Worm (Caenorhabditis elegans) whole organism, late embryonic: ENCODE data around the gene R09A1.3.

Experiments
- C08G9.2 ChIP-seq: sonication (generic microtip); optimal IDR thresholded peaks from 2 replicates; lab custom pipeline; 2016; ENCODE audit warnings: mild to moderate bottlenecking, missing genetic modification characterization, moderate library complexity, missing compliant biosample characterization
- C38D4.7 ChIP-seq: fragments of 200-800 bp; sonication (Bioruptor generic); optimal IDR thresholded peaks from 2 replicates; lab custom pipeline; 2018; ENCODE audit warnings: mild to moderate bottlenecking, missing genetic modification characterization, moderate library complexity, missing compliant biosample characterization
- K02D7.2 ChIP-seq: sonication (generic microtip); optimal IDR thresholded peaks from 2 replicates; lab custom pipeline; 2017; ENCODE audit warnings: mild to moderate bottlenecking, missing genetic modification characterization, missing compliant biosample characterization
- K09A11.1 ChIP-seq: sonication (generic microtip); optimal IDR thresholded peaks from 2 replicates; lab custom pipeline; 2017; ENCODE audit warnings: antibody characterized with exemption, mild to moderate bottlenecking, missing genetic modification characterization, missing compliant biosample characterization; ENCODE audit not compliant: insufficient read depth
- Y22D7AL.16 ChIP-seq: sonication (generic microtip); optimal IDR thresholded peaks from 2 replicates; lab custom pipeline; 2016; ENCODE audit warnings: missing genetic modification characterization, missing compliant biosample characterization
- ama-1 ChIP-seq: fragments of 150-350 bp; optimal IDR thresholded peaks from 2 replicates; lab custom pipeline; 2014
- ceh-14 ChIP-seq: sonication (generic microtip); optimal IDR thresholded peaks from 2 replicates; lab custom pipeline; 2016; ENCODE audit warnings: missing genotype, missing genetic modification characterization, missing compliant biosample characterization
- ceh-18 ChIP-seq: sonication (generic microtip); optimal IDR thresholded peaks from 2 replicates; lab custom pipeline; 2016; ENCODE audit warnings: missing genetic modification characterization, missing compliant biosample characterization
- ceh-19 ChIP-seq: fragments of 200-800 bp; sonication (Bioruptor generic); optimal IDR thresholded peaks from 2 replicates; lab custom pipeline; 2018; ENCODE audit warnings: mild to moderate bottlenecking, missing genetic modification characterization, missing compliant biosample characterization
- ceh-22 ChIP-seq: sonication (generic microtip); optimal IDR thresholded peaks from 2 replicates; lab custom pipeline; 2017; ENCODE audit warnings: missing biosample characterization, missing genetic modification characterization
- ceh-24 ChIP-seq: sonication (generic microtip); optimal IDR thresholded peaks from 2 replicates; lab custom pipeline; 2016; ENCODE audit warnings: mild to moderate bottlenecking, missing genetic modification characterization, missing compliant biosample characterization
- ceh-31 ChIP-seq: sonication (generic microtip); optimal IDR thresholded peaks from 2 replicates; lab custom pipeline; 2016; ENCODE audit warnings: missing genetic modification characterization, missing compliant biosample characterization
- ceh-9 ChIP-seq: sonication (generic microtip); optimal IDR thresholded peaks from 2 replicates; lab custom pipeline; 2016; ENCODE audit warnings: mild to moderate bottlenecking, missing genetic modification characterization, inconsistent platforms, missing compliant biosample characterization
- dve-1 ChIP-seq: sonication (generic microtip); optimal IDR thresholded peaks from 2 replicates; lab custom pipeline; 2017; ENCODE audit warnings: antibody characterized with exemption, mild to moderate bottlenecking, missing genetic modification characterization, missing compliant biosample characterization
- elt-2 ChIP-seq: sonication (generic microtip); optimal IDR thresholded peaks from 2 replicates; lab custom pipeline; 2016; ENCODE audit warnings: missing genetic modification reagents, missing genetic modification characterization, missing compliant biosample characterization
- elt-4 ChIP-seq: sonication (generic microtip); optimal IDR thresholded peaks from 2 replicates; lab custom pipeline; 2016; ENCODE audit warnings: missing genetic modification characterization, missing compliant biosample characterization
- ets-4 ChIP-seq: sonication (generic microtip); optimal IDR thresholded peaks from 2 replicates; lab custom pipeline; 2016; ENCODE audit warnings: missing genetic modification characterization, missing compliant biosample characterization
- eyg-1 ChIP-seq: sonication (generic microtip); optimal IDR thresholded peaks from 2 replicates; lab custom pipeline; 2016; ENCODE audit warnings: missing genotype, missing genetic modification characterization, missing compliant biosample characterization
- hlh-15 ChIP-seq: sonication (generic microtip); optimal IDR thresholded peaks from 2 replicates; lab custom pipeline; 2016; ENCODE audit warnings: missing genetic modification characterization, missing compliant biosample characterization
- hlh-8 ChIP-seq: sonication (generic microtip); optimal IDR thresholded peaks from 2 replicates; lab custom pipeline; 2016; ENCODE audit warnings: missing genotype, missing genetic modification characterization, missing compliant biosample characterization
- lim-6 ChIP-seq: sonication (generic microtip); optimal IDR thresholded peaks from 2 replicates; lab custom pipeline; 2016; ENCODE audit warnings: missing genetic modification characterization, missing compliant biosample characterization
- lin-11 ChIP-seq: fragments of 200-800 bp; sonication (Bioruptor generic); optimal IDR thresholded peaks from 2 replicates; lab custom pipeline; 2018; ENCODE audit warnings: mild to moderate bottlenecking, missing genetic modification characterization, missing compliant biosample characterization
- madf-2 ChIP-seq: sonication (generic microtip); optimal IDR thresholded peaks from 2 replicates; lab custom pipeline; 2017; ENCODE audit warnings: missing genetic modification characterization, missing compliant biosample characterization
- nfya-1 ChIP-seq: sonication (generic microtip); optimal IDR thresholded peaks from 2 replicates; lab custom pipeline; 2017; ENCODE audit warnings: missing genetic modification characterization, mild to moderate bottlenecking, missing compliant biosample characterization, antibody characterized with exemption, moderate library complexity
- nhr-11 ChIP-seq: fragments of 150-350 bp; optimal IDR thresholded peaks from 2 replicates; lab custom pipeline; 2014; ENCODE audit warnings: missing biosample characterization, missing genetic modification characterization
- nhr-232 ChIP-seq: sonication (generic microtip); optimal IDR thresholded peaks from 2 replicates; lab custom pipeline; 2016; ENCODE audit warnings: missing genetic modification characterization, missing compliant biosample characterization
- pha-2 ChIP-seq: sonication (generic microtip); optimal IDR thresholded peaks from 2 replicates; lab custom pipeline; 2017; ENCODE audit warnings: mild to moderate bottlenecking, missing genetic modification characterization, missing compliant biosample characterization
- pqm-1 ChIP-seq: sonication (generic microtip); optimal IDR thresholded peaks from 2 replicates; lab custom pipeline; 2016; ENCODE audit warnings: missing genetic modification characterization, missing compliant biosample characterization
- rnt-1 ChIP-seq: sonication (generic microtip); optimal IDR thresholded peaks from 2 replicates; lab custom pipeline; 2016; ENCODE audit warnings: missing genetic modification characterization, missing compliant biosample characterization
- sox-2 ChIP-seq: fragments of 200-800 bp; sonication (Bioruptor generic); IDR thresholded peaks from 2 replicates; pipeline ENCODE4 v1.3.6; 2022; ENCODE audit warnings: missing genetic modification reagents, missing genetic modification characterization, missing compliant biosample characterization
- sox-4 ChIP-seq: sonication (generic microtip); optimal IDR thresholded peaks from 2 replicates; lab custom pipeline; 2017; ENCODE audit warnings: mild to moderate bottlenecking, missing genetic modification characterization, inconsistent platforms, missing compliant biosample characterization
- syd-9 ChIP-seq: sonication (generic microtip); optimal IDR thresholded peaks from 2 replicates; lab custom pipeline; 2016; ENCODE audit warnings: mild to moderate bottlenecking, missing genetic modification characterization, moderate library complexity, missing compliant biosample characterization
- tbx-7 ChIP-seq: sonication (generic microtip); optimal IDR thresholded peaks from 2 replicates; lab custom pipeline; 2016; ENCODE audit warnings: missing genotype, missing genetic modification characterization, missing compliant biosample characterization
- unc-86 ChIP-seq: sonication (generic microtip); optimal IDR thresholded peaks from 2 replicates; lab custom pipeline; 2016; ENCODE audit warnings: missing genetic modification characterization, missing compliant biosample characterization
- ztf-16 ChIP-seq: sonication (generic microtip); optimal IDR thresholded peaks from 2 replicates; lab custom pipeline; 2017; ENCODE audit warnings: missing genetic modification characterization, missing compliant biosample characterization

R09A1.3 gene

ce11 chrV:1027044-1027443 is at the start of gene R09A1.3:
R09A1.3 (minus strand) TSS chrV:1027074.
- no peak for TF ChIP-seq K09A11.1 (tag; lab: Kevin White, UChicago)
- TF ChIP-seq ceh-9 (tag; lab: Kevin White, UChicago) = no peak
- no peak for TF ChIP-seq lin-11 (tag; lab: Kevin White, UChicago)
- no peak for TF ChIP-seq pqm-1 (tag; lab: Kevin White, UChicago)
- peak; percentile 26 for TF ChIP-seq elt-2 (tag; lab: Kevin White, UChicago)

ce11 chrV:1074946-1075345 is 48.1 kb upstream of the R09A1.3 start, which contains the start of gene K10C9.1:
K10C9.1 (plus strand) TSS chrV:1075246.
- TF ChIP-seq elt-2 (tag; lab: Kevin White, UChicago) (no peak), pha-2 (tag; lab: Kevin White, UChicago) (no peak), nfya-1 (tag; lab: Kevin White, UChicago) (no peak), K02D7.2 (tag; lab: Kevin White, UChicago) (no peak), ama-1 (lab: Kevin White, UChicago) (no peak)
- TF ChIP-seq, all 69 proteins: peak for 0

- TF ChIP-seq sox-2 (GFP tag; lab: Robert Waterston, UW) (no peak), rnt-1 (tag; lab: Kevin White, UChicago) (no peak), ceh-24 (tag; lab: Kevin White, UChicago) (no peak), unc-86 (tag; lab: Kevin White, UChicago) (no peak), ceh-31 (tag; lab: Kevin White, UChicago) (no peak), ceh-14 (tag; lab: Kevin White, UChicago) (no peak), sox-4 (no peak), dve-1 (tag; lab: Kevin White, UChicago) (no peak), ceh-18 (tag; lab: Kevin White, UChicago) (no peak), nfya-1 (tag; lab: Kevin White, UChicago) (no peak)
Observed at ce11 chrV:1067468-1067867, 40.6 kb upstream of the R09A1.3 start, which contains the start of gene K10C9.7. K10C9.7 (minus strand) TSS chrV:1067568.

ce11 chrV:1064491-1064890 is 37.6 kb upstream of the R09A1.3 start, which contains the start of gene str-67:
str-67 (minus strand) TSS chrV:1064591.
- TF ChIP-seq C08G9.2 (tag; lab: Kevin White, UChicago) (no peak), tbx-7 (tag; lab: Kevin White, UChicago) (no peak), madf-2 (tag; lab: Kevin White, UChicago) (no peak), syd-9 (tag; lab: Kevin White, UChicago) (no peak), eyg-1 (tag; lab: Kevin White, UChicago) (no peak)

- no peak for TF ChIP-seq hlh-8 (tag; lab: Kevin White, UChicago)
- TF ChIP-seq dve-1 (tag; lab: Kevin White, UChicago) = no peak
- TF ChIP-seq sox-2 (GFP tag; lab: Robert Waterston, UW) = no peak
- no peak for TF ChIP-seq ets-4 (tag; lab: Kevin White, UChicago)
- no peak for TF ChIP-seq madf-2 (tag; lab: Kevin White, UChicago)
- no peak for TF ChIP-seq ceh-9 (tag; lab: Kevin White, UChicago)
- TF ChIP-seq ceh-22 = no peak
- no peak for TF ChIP-seq ztf-16 (tag; lab: Kevin White, UChicago)
- no peak for TF ChIP-seq C08G9.2 (tag; lab: Kevin White, UChicago)
- TF ChIP-seq C38D4.7 = no peak
- TF ChIP-seq eyg-1 (tag; lab: Kevin White, UChicago) = no peak
- no peak for TF ChIP-seq Y22D7AL.16
- TF ChIP-seq ceh-19 (GFP tag; lab: Kevin White, UChicago) = no peak
- no peak for TF ChIP-seq hlh-15
- no peak for TF ChIP-seq lim-6 (tag; lab: Kevin White, UChicago)
- no peak for TF ChIP-seq nhr-232 (tag; lab: Kevin White, UChicago)
- TF ChIP-seq elt-4 (tag; lab: Kevin White, UChicago) = no peak
- no peak for TF ChIP-seq nhr-11 (tag; lab: Kevin White, UChicago)
- no peak for TF ChIP-seq ceh-24 (tag; lab: Kevin White, UChicago)
- TF ChIP-seq, all 69 proteins: peak for 0
Observed at ce11 chrV:1061295-1061694, 34.4 kb upstream of the R09A1.3 start, which contains the start of gene rnst-2. rnst-2 (plus strand) TSS chrV:1061595.
